Worm (Caenorhabditis elegans) whole organism, L1 larva: ENCODE results near the gene daf-6.

Experiments
- aly-2 ChIP-seq: fragments of 150-350 bp; optimal IDR thresholded peaks from 2 replicates; lab custom pipeline; 2014; ENCODE audit warnings: missing biosample characterization, missing genetic modification characterization
- ceh-8 ChIP-seq: fragments of 200-800 bp; sonication (Bioruptor generic); optimal IDR thresholded peaks from 2 replicates; lab custom pipeline; 2018; ENCODE audit warnings: mild to moderate bottlenecking, missing genetic modification characterization, moderate library complexity, missing compliant biosample characterization
- ceh-82 ChIP-seq, 3 experiments: fragments of 150-350 bp in 1 of 3; sonication (generic microtip) in 2 of 3; optimal IDR thresholded peaks; 2 replicates each; lab custom pipeline; 2014 to 2017; ENCODE audit warnings: missing biosample characterization in 3 of 3, missing genetic modification characterization in 3 of 3
- ces-1 ChIP-seq: fragments of 150-350 bp; optimal IDR thresholded peaks from 2 replicates; lab custom pipeline; 2014; ENCODE audit warnings: missing biosample characterization, missing genetic modification reagents, missing genetic modification characterization
- egl-27 ChIP-seq, 2 experiments: fragments of 150-350 bp in 1 of 2; sonication (generic microtip); optimal IDR thresholded peaks; 3 replicates each; lab custom pipeline; 2017 to 2018; ENCODE audit warnings: missing biosample characterization in 2 of 2, missing genetic modification characterization in 2 of 2, missing genetic modification reagents in 2 of 2
- fkh-10 ChIP-seq: sonication (generic microtip); optimal IDR thresholded peaks from 2 replicates; lab custom pipeline; 2017; ENCODE audit warnings: missing biosample characterization, missing genetic modification reagents, missing genetic modification characterization
- fos-1 ChIP-seq: fragments of 150-350 bp; optimal IDR thresholded peaks from 2 replicates; lab custom pipeline; 2014; ENCODE audit warnings: missing biosample characterization, missing genetic modification characterization
- jun-1 ChIP-seq: fragments of 150-350 bp; optimal IDR thresholded peaks from 2 replicates; lab custom pipeline; 2014; ENCODE audit warnings: missing biosample characterization, missing genetic modification reagents, missing genetic modification characterization
- lin-13 ChIP-seq: fragments of 150-350 bp; optimal IDR thresholded peaks from 2 replicates; lab custom pipeline; 2014; ENCODE audit warnings: missing biosample characterization, missing genetic modification reagents, missing genetic modification characterization
- lir-3 ChIP-seq: sonication (generic microtip); optimal IDR thresholded peaks from 2 replicates; lab custom pipeline; 2016; ENCODE audit warnings: mild to moderate bottlenecking, missing genetic modification characterization, moderate library complexity, missing compliant biosample characterization; ENCODE audit not compliant: poor library complexity
- nhr-76 ChIP-seq: sonication (generic microtip); optimal IDR thresholded peaks from 2 replicates; lab custom pipeline; 2017; ENCODE audit warnings: missing biosample characterization, missing genetic modification characterization
- nhr-77 ChIP-seq: fragments of 150-350 bp; optimal IDR thresholded peaks from 2 replicates; lab custom pipeline; 2014; ENCODE audit warnings: missing biosample characterization, missing genetic modification characterization
- unc-86 ChIP-seq: sonication (generic microtip); optimal IDR thresholded peaks from 2 replicates; lab custom pipeline; 2016; ENCODE audit warnings: missing genetic modification characterization, missing compliant biosample characterization
- zip-4 ChIP-seq: fragments of 200-800 bp; sonication (Bioruptor generic); optimal IDR thresholded peaks from 2 replicates; lab custom pipeline; 2018; ENCODE audit warnings: mild to moderate bottlenecking, missing genetic modification characterization, moderate library complexity, missing compliant biosample characterization

ce11 chrX:14905161-14905560 is 16.9 kb downstream of the daf-6 start, which contains the start of gene hex-5:
- no peak for TF ChIP-seq lir-3 (tag; lab: Kevin White, UChicago)
- no peak for TF ChIP-seq egl-27 (tag; optimal IDR thresholded peaks at IDR 0.05; lab: Kevin White, UChicago)
- TF ChIP-seq fkh-10 (GFP tag; lab: Kevin White, UChicago), result no peak
- TF ChIP-seq lin-13, result no peak
- no peak for TF ChIP-seq nhr-77 (tag; lab: Kevin White, UChicago)
- TF ChIP-seq ceh-82 (tag; optimal IDR thresholded peaks at IDR 0.05; lab: Kevin White, UChicago), result no peak
- no peak for TF ChIP-seq unc-86 (tag; lab: Kevin White, UChicago)
- no peak for TF ChIP-seq jun-1 (tag; lab: Kevin White, UChicago)
- TF ChIP-seq ceh-8 (GFP tag; lab: Kevin White, UChicago), result no peak
- no peak for TF ChIP-seq nhr-76 (tag; lab: Kevin White, UChicago)
- no peak for TF ChIP-seq ces-1 (GFP tag; lab: Kevin White, UChicago)
- TF ChIP-seq aly-2, result no peak
- TF ChIP-seq fos-1 (tag; lab: Kevin White, UChicago), result no peak
- no peak for TF ChIP-seq zip-4 (GFP tag; lab: Kevin White, UChicago)
